Fruit fly (Drosophila melanogaster) Kc167 (cell line): ENCODE measurements around the gene Hex-t2.

ENCODE experiments used
- Myc ChIP-seq: fragments of >200 bp; optimal IDR thresholded peaks from 2 replicates; lab custom pipeline; 2017; ENCODE audit warnings: missing external identifiers
- Sin3A ChIP-seq: fragments of >200 bp; optimal IDR thresholded peaks from 2 replicates; lab custom pipeline; 2018; ENCODE audit warnings: missing external identifiers
- h ChIP-seq: fragments of >200 bp; optimal IDR thresholded peaks from 3 replicates; lab custom pipeline; 2018; ENCODE audit warnings: missing external identifiers
- insv ChIP-seq: fragments of >200 bp; optimal IDR thresholded peaks from 3 replicates; lab custom pipeline; 2018; ENCODE audit warnings: missing external identifiers
- psq ChIP-seq: fragments of >200 bp; optimal IDR thresholded peaks from 2 replicates; lab custom pipeline; 2017; ENCODE audit warnings: missing external identifiers
- ttk ChIP-seq: sonication (Bioruptor generic); optimal IDR thresholded peaks from 2 replicates; lab custom pipeline; 2017; ENCODE audit warnings: missing external identifiers

DNA sequence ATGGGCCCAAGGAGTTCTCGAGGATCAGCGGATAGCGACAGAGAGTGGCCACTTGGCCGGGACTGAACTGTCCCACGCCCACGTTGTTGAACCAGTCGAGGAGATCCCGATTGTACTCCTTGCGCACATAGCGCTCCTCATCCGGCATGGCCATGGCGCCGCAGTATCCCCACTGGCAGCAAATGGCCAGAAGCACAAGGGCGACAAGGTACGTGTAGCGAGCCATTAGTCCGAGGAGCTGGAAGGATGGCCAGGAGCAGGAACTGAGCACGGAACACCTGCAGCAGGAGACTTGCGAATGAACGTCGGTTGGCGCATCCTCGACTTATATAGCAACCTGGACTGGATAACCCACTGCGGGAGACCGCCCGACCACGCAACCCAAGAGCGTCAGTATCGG is 5.4 kb downstream of the Hex-t2 start, which contains the start of gene Pdf:
- TF ChIP-seq insv (no peak), psq (lab: Kevin White, UChicago) (no peak), Myc (no peak), Sin3A (lab: Kevin White, UChicago) (no peak), h (lab: Kevin White, UChicago) (no peak), ttk (lab: Kevin White, UChicago) (no peak)
